Worm (Caenorhabditis elegans): ENCODE data around the gene F43C11.11.

DNA sequence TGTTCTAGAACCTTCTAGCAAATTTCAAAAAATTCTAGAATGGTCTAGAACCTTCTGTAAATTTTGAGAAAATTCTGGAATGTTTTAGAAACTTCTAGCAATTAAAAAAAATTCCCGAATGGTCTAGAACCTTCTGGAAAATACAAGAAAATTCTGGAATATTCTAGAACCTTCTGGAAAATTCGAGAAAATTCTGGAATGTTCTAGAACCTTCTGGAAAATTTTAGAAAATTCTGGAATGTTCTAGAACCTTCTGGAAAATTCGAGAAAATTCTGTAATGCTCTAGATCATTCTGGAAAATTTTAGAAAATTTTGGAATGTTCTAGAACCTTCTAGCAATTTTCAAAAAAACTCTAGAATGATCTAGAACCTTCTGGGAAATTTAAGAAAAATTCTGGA, 33.1 kb downstream of the F43C11.11 start:
- TF ChIP-seq pha-4 (tag; optimal IDR thresholded peaks at IDR 0.05) (no peak), ceh-24 (tag; optimal IDR thresholded peaks at IDR 0.05) (no peak), tbx-2 (tag; optimal IDR thresholded peaks at IDR 0.05) (no peak), pha-2 (tag; optimal IDR thresholded peaks at IDR 0.05) (no peak), pqm-1 (tag; optimal IDR thresholded peaks at IDR 0.05) (no peak), npax-4 (tag; optimal IDR thresholded peaks at IDR 0.05) (no peak), pag-3 (tag; optimal IDR thresholded peaks at IDR 0.05; ENCODE audit: borderline replicate concordance) (no peak), nhr-232 (tag; optimal IDR thresholded peaks at IDR 0.05) (no peak), nhr-11 (tag; optimal IDR thresholded peaks at IDR 0.05) (no peak), ceh-18 (tag; optimal IDR thresholded peaks at IDR 0.05) (no peak), ceh-30 (tag; optimal IDR thresholded peaks at IDR 0.05) (no peak), che-1 (tag; optimal IDR thresholded peaks at IDR 0.05) (no peak)

Measured in whole organism, late embryonic.